Worm (Caenorhabditis elegans): ENCODE measurements around the gene snb-1.

snb-1 gene

ce11 chrV:6699021-6699420 is 42.7 kb upstream of the snb-1 start (continued):
- TF ChIP-seq ceh-22 (tag; optimal IDR thresholded peaks at IDR 0.05) = no peak

DNA sequence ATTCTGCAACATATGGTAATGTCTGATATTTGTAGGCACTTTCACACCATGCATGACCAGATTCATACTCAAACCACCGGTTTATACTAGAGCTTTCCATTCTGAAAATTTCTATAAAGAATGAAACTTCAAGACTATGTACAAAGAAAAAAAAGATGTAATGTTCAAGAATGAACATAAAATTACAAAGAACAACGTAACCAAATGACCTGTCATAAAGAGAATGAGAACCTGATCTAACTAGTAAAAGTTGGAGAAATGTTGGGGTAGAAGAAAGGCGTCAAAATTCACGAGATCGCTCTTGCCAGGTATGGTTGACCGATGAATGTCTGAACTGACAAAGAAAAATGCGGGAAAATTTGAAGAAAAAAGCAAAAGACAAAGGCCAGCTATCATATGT is 41.3 kb upstream of the snb-1 start, which contains the start of gene W02F12.2:
Gene W02F12.2, minus strand, starts transcription at position 101 of the 400 bp plus-strand sequence.
- TF ChIP-seq sdc-2 (tag; optimal IDR thresholded peaks at IDR 0.05) (no peak), dmd-4 (tag; optimal IDR thresholded peaks at IDR 0.05; ENCODE audit: borderline replicate concordance) (no peak), unc-42 (tag; optimal IDR thresholded peaks at IDR 0.05) (no peak)

DNA sequence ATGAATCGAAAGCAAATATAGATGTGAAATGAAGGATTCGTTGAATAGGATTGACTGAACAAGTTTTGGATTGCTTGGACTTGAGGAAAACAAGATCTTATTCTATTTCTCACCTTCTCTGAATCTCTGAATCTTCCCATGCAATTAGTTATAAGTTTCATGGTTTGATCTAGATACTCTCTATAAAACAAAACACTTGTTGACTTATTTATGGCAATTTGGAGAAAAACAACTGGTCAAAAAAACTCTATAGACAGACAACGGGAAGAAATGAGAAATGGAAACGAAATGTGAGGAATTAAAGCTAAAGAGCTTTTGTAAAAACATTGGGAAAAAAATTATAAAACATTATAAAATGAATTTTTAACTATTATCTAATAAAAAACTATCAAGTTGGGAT is 38.4 kb upstream of the snb-1 start, which contains the start of gene W02F12.8:
Gene W02F12.8, minus strand, starts transcription at position 101 of the 400 bp plus-strand sequence.
- TF ChIP-seq ceh-48 (tag; optimal IDR thresholded peaks at IDR 0.05) (no peak), zip-5 (tag; optimal IDR thresholded peaks at IDR 0.05) (no peak), nfya-1 (tag; optimal IDR thresholded peaks at IDR 0.05) (no peak), hlh-6 (tag; optimal IDR thresholded peaks at IDR 0.05) (no peak), unc-3 (GFP tag; conservative IDR thresholded peaks at IDR 0.05) (no peak), unc-3 (tag; optimal IDR thresholded peaks at IDR 0.05) (no peak), hlh-13 (GFP tag; optimal IDR thresholded peaks at IDR 0.05) (no peak), pqm-1 (tag; optimal IDR thresholded peaks at IDR 0.05) (no peak), tbx-2 (tag; optimal IDR thresholded peaks at IDR 0.05) (no peak), ceh-9 (tag; optimal IDR thresholded peaks at IDR 0.05) (no peak)

DNA sequence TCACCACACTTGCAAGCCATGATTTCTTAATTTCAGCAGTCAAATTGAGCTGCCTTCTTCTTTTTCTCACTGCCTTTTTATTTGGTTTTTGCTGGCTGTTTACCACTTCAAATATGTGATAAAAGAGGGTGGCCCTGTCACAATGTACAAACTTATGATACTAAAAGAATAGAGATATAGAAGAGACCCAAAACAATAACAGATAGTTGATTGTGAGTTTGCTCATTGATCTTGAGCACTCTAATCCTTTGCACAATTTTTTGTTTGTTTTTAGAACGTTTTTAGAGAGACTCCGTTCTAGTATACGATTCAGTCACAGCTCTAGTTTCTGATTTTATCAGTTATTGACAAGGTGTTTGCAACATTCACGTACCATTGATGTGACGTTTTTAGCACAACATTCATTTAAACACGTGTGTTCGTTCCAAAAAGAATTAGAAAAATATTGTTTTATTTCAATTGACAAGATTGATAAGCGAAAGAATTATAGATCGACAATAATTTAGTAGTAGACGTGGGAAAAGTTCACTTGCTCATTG is 35.6 kb upstream of the snb-1 start, which contains the start of gene mtl-1:
Gene mtl-1, minus strand, starts transcription at position 51 of the 539 bp plus-strand sequence.
- TF ChIP-seq ceh-31 (tag; optimal IDR thresholded peaks at IDR 0.05) = no peak

- no peak for TF ChIP-seq F13H6.1 (tag; optimal IDR thresholded peaks at IDR 0.05)
- no peak for TF ChIP-seq ets-4 (tag; optimal IDR thresholded peaks at IDR 0.05)
- no peak for TF ChIP-seq unc-55 (GFP tag; optimal IDR thresholded peaks at IDR 0.05)
- no peak for TF ChIP-seq K02D7.2 (tag; optimal IDR thresholded peaks at IDR 0.05)
- TF ChIP-seq nhr-11 (tag; optimal IDR thresholded peaks at IDR 0.05) = no peak
- no peak for TF ChIP-seq Y22D7AL.16 (tag; optimal IDR thresholded peaks at IDR 0.05)
- no peak for TF ChIP-seq pag-3 (tag; optimal IDR thresholded peaks at IDR 0.05; ENCODE audit: borderline replicate concordance)
- TF ChIP-seq dve-1 (tag; optimal IDR thresholded peaks at IDR 0.05) = no peak
- TF ChIP-seq ztf-16 (tag; optimal IDR thresholded peaks at IDR 0.05) = no peak
- TF ChIP-seq sox-2 (GFP tag; IDR thresholded peaks at IDR 0.05) = no peak
- TF ChIP-seq elt-4 (tag; optimal IDR thresholded peaks at IDR 0.05) = no peak
- TF ChIP-seq ttx-3 (tag; optimal IDR thresholded peaks at IDR 0.05) = no peak
Observed at ce11 chrV:6690075-6690474, 33.8 kb upstream of the snb-1 start.

DNA sequence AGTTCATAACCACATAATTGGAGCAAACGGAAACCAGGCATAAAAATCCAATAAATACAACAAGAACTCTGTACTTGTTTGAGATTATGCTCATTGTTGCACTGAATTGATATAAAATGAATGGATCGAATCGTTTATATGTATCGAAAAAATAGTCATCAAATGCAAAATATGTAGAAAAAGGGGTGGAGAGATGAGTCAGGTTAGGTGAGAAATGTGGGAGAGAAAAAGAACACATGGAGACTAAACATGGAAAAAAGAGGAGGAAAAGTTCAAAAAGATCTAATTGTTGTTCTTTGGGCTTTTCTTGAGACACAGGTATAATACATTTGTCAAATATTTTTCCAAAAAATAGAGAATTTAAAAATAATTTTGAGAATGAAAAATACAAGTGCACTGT is 32.1 kb upstream of the snb-1 start, which contains the start of gene K11G9.5:
Gene K11G9.5, minus strand, starts transcription at position 101 of the 400 bp plus-strand sequence.
- TF ChIP-seq hlh-15 (tag; optimal IDR thresholded peaks at IDR 0.05) (no peak), ama-1 (optimal IDR thresholded peaks at IDR 0.05) (no peak), elt-2 (tag; optimal IDR thresholded peaks at IDR 0.05) (no peak), pros-1 (tag; optimal IDR thresholded peaks at IDR 0.05) (no peak), lim-6 (tag; optimal IDR thresholded peaks at IDR 0.05) (no peak), ets-4 (tag; optimal IDR thresholded peaks at IDR 0.05) (no peak), pax-1 (tag; optimal IDR thresholded peaks at IDR 0.05) (no peak), ahr-1 (tag; optimal IDR thresholded peaks at IDR 0.05) (no peak), sox-2 (GFP tag; IDR thresholded peaks at IDR 0.05) (no peak), T23F11.4 (GFP tag; optimal IDR thresholded peaks at IDR 0.05) (no peak)
